Worm (Caenorhabditis elegans) whole organism, mixed stage, embryonic: ENCODE results near the gene hap-1.
A peak's percentile ranks its signal among the peaks of the same experiment; 100 is the strongest.

Experiments used
- bed-3 ChIP-seq: fragments of 200-800 bp; sonication (Bioruptor generic); optimal IDR thresholded peaks from 3 replicates; lab custom pipeline; 2018; ENCODE audit warnings: mild to moderate bottlenecking, missing genetic modification characterization, moderate library complexity, missing compliant biosample characterization
- ceh-39 ChIP-seq: fragments of 150-350 bp; optimal IDR thresholded peaks from 2 replicates; lab custom pipeline; 2014; ENCODE audit warnings: missing biosample characterization, missing genetic modification characterization
- ceh-43 ChIP-seq: fragments of 200-800 bp; sonication (Bioruptor generic); optimal IDR thresholded peaks from 2 replicates; lab custom pipeline; 2018; ENCODE audit warnings: mild to moderate bottlenecking, missing genetic modification characterization, moderate library complexity, missing compliant biosample characterization
- ces-1 ChIP-seq: fragments of 150-350 bp; optimal IDR thresholded peaks from 2 replicates; lab custom pipeline; 2014; ENCODE audit warnings: missing biosample characterization, missing genetic modification reagents, missing genetic modification characterization
- cnd-1 ChIP-seq: fragments of 200-800 bp; sonication (Bioruptor generic); optimal IDR thresholded peaks from 2 replicates; lab custom pipeline; 2018; ENCODE audit warnings: mild to moderate bottlenecking, missing genetic modification characterization, missing compliant biosample characterization
- drap-1 ChIP-seq: fragments of 200-800 bp; sonication (Bioruptor generic); optimal IDR thresholded peaks from 3 replicates; lab custom pipeline; 2018; ENCODE audit warnings: mild to moderate bottlenecking, missing genetic modification characterization, missing compliant biosample characterization
- elt-1 ChIP-seq: sonication (generic microtip); optimal IDR thresholded peaks from 2 replicates; lab custom pipeline; 2017; ENCODE audit warnings: missing genetic modification characterization, mild to moderate bottlenecking, missing compliant biosample characterization, antibody characterized with exemption, moderate library complexity, borderline replicate concordance; ENCODE audit not compliant: insufficient read depth
- elt-3 ChIP-seq: fragments of 150-350 bp; optimal IDR thresholded peaks from 2 replicates; lab custom pipeline; 2014; ENCODE audit warnings: missing biosample characterization, missing genetic modification characterization
- flh-1 ChIP-seq: fragments of 200-800 bp; sonication (Bioruptor generic); optimal IDR thresholded peaks from 2 replicates; lab custom pipeline; 2018; ENCODE audit warnings: mild to moderate bottlenecking, missing genetic modification characterization, moderate library complexity, missing compliant biosample characterization
- ham-2 ChIP-seq: fragments of 200-800 bp; sonication (Bioruptor generic); optimal IDR thresholded peaks from 2 replicates; lab custom pipeline; 2018; ENCODE audit warnings: mild to moderate bottlenecking, missing genetic modification characterization, missing compliant biosample characterization
- hlh-1 ChIP-seq: fragments of 150-350 bp; optimal IDR thresholded peaks from 2 replicates; lab custom pipeline; 2014; ENCODE audit warnings: missing biosample characterization, missing genetic modification reagents, missing genetic modification characterization
- lin-32 ChIP-seq: fragments of 200-800 bp; sonication (Bioruptor generic); optimal IDR thresholded peaks from 2 replicates; lab custom pipeline; 2018; ENCODE audit warnings: mild to moderate bottlenecking, missing genetic modification characterization, missing compliant biosample characterization
- lsy-2 ChIP-seq: fragments of 150-350 bp; optimal IDR thresholded peaks from 2 replicates; lab custom pipeline; 2014; ENCODE audit warnings: missing biosample characterization, missing genetic modification characterization
- mab-5 ChIP-seq: fragments of 150-350 bp; optimal IDR thresholded peaks from 2 replicates; lab custom pipeline; 2014; ENCODE audit warnings: missing biosample characterization, missing genetic modification characterization
- mep-1 ChIP-seq: fragments of 150-350 bp; optimal IDR thresholded peaks from 2 replicates; lab custom pipeline; 2017; ENCODE audit warnings: missing biosample characterization, missing genetic modification reagents, missing genetic modification characterization, inconsistent platforms
- mls-2 ChIP-seq: sonication (generic microtip); optimal IDR thresholded peaks from 2 replicates; lab custom pipeline; 2016; ENCODE audit warnings: mild to moderate bottlenecking, missing genetic modification characterization, moderate library complexity, missing compliant biosample characterization
- nhr-12 ChIP-seq: fragments of 150-350 bp; optimal IDR thresholded peaks from 2 replicates; lab custom pipeline; 2014; ENCODE audit warnings: missing biosample characterization, missing genetic modification characterization
- nhr-237 ChIP-seq: fragments of 150-350 bp; optimal IDR thresholded peaks from 2 replicates; lab custom pipeline; 2014; ENCODE audit warnings: missing biosample characterization, missing genetic modification characterization
- nhr-28 ChIP-seq: fragments of 150-350 bp; optimal IDR thresholded peaks from 2 replicates; lab custom pipeline; 2014; ENCODE audit warnings: missing biosample characterization, missing genetic modification characterization
- nhr-76 ChIP-seq: sonication (generic microtip); optimal IDR thresholded peaks from 2 replicates; lab custom pipeline; 2017; ENCODE audit warnings: missing biosample characterization, missing genetic modification characterization
- sem-2 ChIP-seq: fragments of 200-800 bp; sonication (Bioruptor generic); optimal IDR thresholded peaks from 2 replicates; lab custom pipeline; 2018; ENCODE audit warnings: mild to moderate bottlenecking, missing genetic modification characterization, missing compliant biosample characterization
- snpc-4 ChIP-seq: fragments of 150-350 bp; optimal IDR thresholded peaks from 2 replicates; lab custom pipeline; 2014; ENCODE audit warnings: missing biosample characterization, missing genetic modification characterization
- sptf-1 ChIP-seq: sonication (generic microtip); optimal IDR thresholded peaks from 2 replicates; lab custom pipeline; 2017; ENCODE audit warnings: mild to moderate bottlenecking, missing genetic modification characterization, moderate library complexity, missing compliant biosample characterization
- tbx-8 ChIP-seq: fragments of 200-800 bp; sonication (Bioruptor generic); optimal IDR thresholded peaks from 2 replicates; lab custom pipeline; 2018; ENCODE audit warnings: mild to moderate bottlenecking, missing genetic modification characterization, moderate library complexity, missing compliant biosample characterization
- unc-39 ChIP-seq: fragments of 150-350 bp; optimal IDR thresholded peaks from 2 replicates; lab custom pipeline; 2014; ENCODE audit warnings: missing biosample characterization, missing genetic modification characterization
- unc-62 ChIP-seq: fragments of 150-350 bp; optimal IDR thresholded peaks from 2 replicates; lab custom pipeline; 2014; ENCODE audit warnings: missing biosample characterization, missing genetic modification reagents, missing genetic modification characterization
- zip-8 ChIP-seq: fragments of 150-350 bp; optimal IDR thresholded peaks from 2 replicates; lab custom pipeline; 2014; ENCODE audit warnings: missing biosample characterization, missing genetic modification characterization
- ztf-11 ChIP-seq: fragments of 150-350 bp; optimal IDR thresholded peaks from 2 replicates; lab custom pipeline; 2014; ENCODE audit warnings: missing biosample characterization, missing genetic modification characterization

The hap-1 gene

DNA sequence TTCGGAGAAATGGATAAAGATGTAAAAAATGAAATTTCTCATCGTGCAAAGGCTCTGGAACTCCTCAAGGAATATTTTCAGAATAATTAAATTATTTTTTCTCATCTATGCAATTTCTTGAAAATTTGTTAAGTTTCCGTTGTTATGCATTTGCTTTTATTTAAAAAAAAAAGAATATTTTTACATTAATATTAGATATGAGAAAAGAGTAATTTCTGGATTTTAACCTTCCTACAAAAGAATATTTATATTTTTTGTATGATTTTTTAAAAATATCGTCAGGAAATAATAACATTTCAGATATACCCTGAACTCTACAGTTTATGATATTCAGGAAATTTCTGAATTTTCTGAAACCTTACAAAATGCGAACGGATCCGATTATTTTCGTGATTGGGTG lies 1.1 kb downstream of the hap-1 start, which contains the start of gene gro-1:
Gene gro-1 (plus strand): TSS at position 301 of the 400 bp plus-strand sequence.
- TF ChIP-seq lsy-2 (tag; lab: Kevin White, UChicago) (no peak), sem-2 (no peak), flh-1 (GFP tag; lab: Kevin White, UChicago) (no peak), tbx-8 (GFP tag; lab: Kevin White, UChicago) (no peak), ceh-39 (tag; lab: Kevin White, UChicago) (no peak), hlh-1 (tag; lab: Kevin White, UChicago) (no peak), ceh-43 (GFP tag; lab: Kevin White, UChicago) (no peak)

DNA sequence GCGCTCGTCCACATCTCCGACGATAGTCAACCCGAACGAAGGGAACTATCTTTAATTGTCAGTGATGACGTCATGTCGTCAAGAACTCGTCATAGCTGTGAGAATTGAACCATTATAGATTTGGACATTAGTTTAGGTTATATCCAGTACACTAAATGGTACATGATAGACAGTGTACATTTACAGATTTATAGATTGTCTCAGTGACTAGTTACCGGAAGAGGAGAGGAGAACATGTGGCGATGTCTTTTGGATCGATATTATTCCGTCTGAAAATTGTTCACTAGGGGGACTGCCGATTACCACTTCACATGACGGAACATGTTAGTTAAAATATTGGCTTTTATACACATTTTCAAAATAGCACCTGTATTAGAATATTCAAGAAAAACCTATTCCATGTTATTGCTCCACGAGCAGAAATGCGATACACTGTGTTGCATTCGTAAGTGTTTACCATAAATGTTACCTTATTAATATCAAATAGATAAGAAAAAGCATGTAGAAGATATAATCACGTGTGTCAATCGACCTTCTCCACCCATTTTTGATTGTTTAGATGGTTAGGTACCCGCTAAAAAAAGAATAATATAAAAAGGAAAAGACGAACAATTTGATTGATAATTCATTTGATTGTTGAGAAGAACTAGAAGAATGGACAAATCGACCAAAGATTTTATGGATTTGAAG lies 3.6 kb downstream of the hap-1 start, which contains the start of gene ZC395.5:
Gene ZC395.5 (plus strand): TSS at position 632 of the 690 bp plus-strand sequence.
- TF ChIP-seq zip-8 (tag; lab: Kevin White, UChicago), result peak; percentile 11
- TF ChIP-seq elt-3 (tag; lab: Kevin White, UChicago), result no peak
- TF ChIP-seq, all 35 proteins: peak for 1

DNA sequence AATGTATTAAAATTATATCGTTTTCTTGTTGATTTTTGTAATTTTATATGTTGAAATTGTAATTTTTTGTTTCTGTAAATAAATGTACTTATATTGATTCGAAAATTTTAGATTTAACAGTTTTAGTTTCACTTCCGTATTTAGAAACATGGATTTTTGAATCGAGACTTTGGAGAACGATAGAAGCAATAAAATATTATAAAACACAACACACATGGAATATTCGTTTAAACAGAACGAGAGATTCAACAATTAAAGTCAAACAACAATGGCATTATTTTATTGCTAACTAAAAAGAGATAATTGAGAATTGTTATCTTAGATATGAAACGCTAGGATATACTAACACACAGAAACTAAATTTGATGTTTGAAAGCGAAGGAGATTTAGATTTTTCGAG lies 4.7 kb downstream of the hap-1 start:
- TF ChIP-seq zip-8 (tag; lab: Kevin White, UChicago) (no peak), mls-2 (no peak), bed-3 (GFP tag; lab: Kevin White, UChicago) (no peak)
- TF ChIP-seq, all 35 proteins: peak for 0

DNA sequence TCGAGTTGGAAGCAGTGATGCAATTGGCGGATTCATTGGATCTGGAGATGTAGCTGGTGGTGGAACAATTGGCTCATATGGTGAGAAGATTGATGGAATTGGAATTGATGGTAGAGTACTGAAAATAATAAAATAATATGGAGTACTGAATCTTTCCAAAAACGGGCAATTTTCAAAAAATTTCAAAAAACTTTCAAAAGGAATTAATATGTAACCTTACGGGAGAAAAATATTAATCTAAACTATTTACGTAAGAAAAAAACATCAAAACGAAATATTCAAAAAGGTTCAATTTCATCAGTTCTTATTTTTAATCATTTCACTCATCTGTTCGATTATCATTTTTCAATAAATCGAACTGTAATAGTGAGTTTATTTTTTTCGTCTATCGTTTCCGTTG lies 6.1 kb downstream of the hap-1 start, which contains the start of gene ZC395.4:
Gene ZC395.4 (plus strand): TSS at position 301 of the 400 bp plus-strand sequence.
- TF ChIP-seq drap-1 (GFP tag; lab: Kevin White, UChicago) (no peak), tbx-8 (GFP tag; lab: Kevin White, UChicago) (no peak), lin-32 (GFP tag; lab: Kevin White, UChicago) (no peak), hlh-1 (tag; lab: Kevin White, UChicago) (no peak), unc-39 (tag; lab: Kevin White, UChicago) (no peak), ces-1 (GFP tag; lab: Kevin White, UChicago) (no peak), ztf-11 (tag; lab: Kevin White, UChicago) (no peak), mep-1 (tag; lab: Kevin White, UChicago) (no peak), unc-62 (GFP tag; lab: Kevin White, UChicago) (no peak), nhr-237 (no peak), elt-1 (tag; lab: Kevin White, UChicago) (no peak), sptf-1 (no peak), nhr-12 (tag; lab: Kevin White, UChicago) (no peak)

DNA sequence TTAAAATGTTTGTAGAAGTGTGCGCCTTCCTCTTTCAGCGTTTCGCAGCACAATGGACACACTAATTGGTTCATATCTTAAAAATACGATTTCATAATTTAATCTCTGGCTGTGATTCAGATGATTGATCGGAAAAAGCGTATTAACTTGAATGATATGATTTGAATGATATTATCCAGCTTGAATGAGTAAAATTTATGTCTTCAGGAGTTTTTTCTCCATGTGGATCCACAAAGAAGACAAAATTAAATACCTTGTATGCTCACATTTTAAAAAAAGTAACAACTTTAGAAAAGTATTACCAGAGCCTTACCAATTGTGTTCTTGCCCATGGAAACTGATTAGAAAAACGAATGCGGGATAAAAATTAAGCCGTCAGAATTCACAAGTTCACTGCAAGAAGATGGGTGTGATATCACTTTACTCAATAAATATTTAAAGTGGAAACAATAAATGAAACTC lies 9.7 kb downstream of the hap-1 start, which contains the start of gene ztf-8:
Gene ztf-8 (minus strand): TSS at position 76 of the 462 bp plus-strand sequence.
- TF ChIP-seq ces-1 (GFP tag; lab: Kevin White, UChicago), result peak; percentile 3
- no peak for TF ChIP-seq cnd-1 (tag; lab: Kevin White, UChicago)
- TF ChIP-seq, all 35 proteins: peak for 1

DNA sequence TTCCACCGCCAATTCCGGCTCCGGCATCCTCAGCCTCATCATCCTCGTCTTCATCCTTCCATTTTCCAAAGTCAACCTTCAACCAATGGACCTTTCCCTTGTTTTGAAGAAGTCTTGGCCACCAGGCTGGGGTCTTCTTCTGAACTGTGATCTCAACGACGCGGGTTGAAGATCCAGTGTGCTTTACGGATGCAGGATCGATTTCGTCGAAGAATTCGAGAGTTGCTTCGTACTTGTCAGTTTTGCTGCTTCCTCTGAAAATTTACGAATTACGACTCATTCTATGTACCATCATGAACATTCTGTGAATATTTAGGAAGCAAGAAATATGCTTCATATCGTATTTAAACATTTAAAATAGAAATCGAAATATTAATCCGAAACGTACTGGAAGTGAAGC lies 10.5 kb downstream of the hap-1 start:
- TF ChIP-seq sptf-1, result no peak
- TF ChIP-seq unc-39 (tag; lab: Kevin White, UChicago), result no peak
- no peak for TF ChIP-seq tbx-8 (GFP tag; lab: Kevin White, UChicago)
- TF ChIP-seq elt-1 (tag; lab: Kevin White, UChicago), result no peak
- TF ChIP-seq nhr-28 (tag; lab: Kevin White, UChicago), result no peak
- TF ChIP-seq nhr-237, result no peak
- TF ChIP-seq drap-1 (GFP tag; lab: Kevin White, UChicago), result no peak
- TF ChIP-seq snpc-4 (tag; lab: Kevin White, UChicago), result no peak
- no peak for TF ChIP-seq mep-1 (tag; lab: Kevin White, UChicago)
- no peak for TF ChIP-seq bed-3 (GFP tag; lab: Kevin White, UChicago)
- no peak for TF ChIP-seq unc-62 (GFP tag; lab: Kevin White, UChicago)
- TF ChIP-seq nhr-76 (tag; lab: Kevin White, UChicago), result no peak
- no peak for TF ChIP-seq nhr-12 (tag; lab: Kevin White, UChicago)
- no peak for TF ChIP-seq mab-5 (tag; lab: Kevin White, UChicago)
- no peak for TF ChIP-seq ham-2 (GFP tag; lab: Kevin White, UChicago)
- TF ChIP-seq, all 35 proteins: peak for 0
